Worm (Caenorhabditis elegans) whole organism, late embryonic: ENCODE measurements around the gene ZK971.1.

ENCODE experiments used
- eyg-1 ChIP-seq: sonication (generic microtip); optimal IDR thresholded peaks from 2 replicates; lab custom pipeline; 2016; ENCODE audit warnings: missing genotype, missing genetic modification characterization, missing compliant biosample characterization
- rnt-1 ChIP-seq: sonication (generic microtip); optimal IDR thresholded peaks from 2 replicates; lab custom pipeline; 2016; ENCODE audit warnings: missing genetic modification characterization, missing compliant biosample characterization

- TF ChIP-seq eyg-1 (tag; lab: Kevin White, UChicago) (no peak), rnt-1 (no peak)
Observed at ce11 chrII:10281674-10282073, 2.2 kb upstream of the ZK971.1 start.
